Fruit fly (Drosophila melanogaster) whole organism, pupa: ENCODE results near the gene CG13039.

Source experiments
- CG15710 ChIP-seq: fragments of 200-800 bp; sonication (Bioruptor generic); optimal IDR thresholded peaks from 2 replicates; lab custom pipeline; 2018; ENCODE audit warnings: missing biosample characterization, mild to moderate bottlenecking, missing genetic modification characterization, moderate library complexity
- CG8159 ChIP-seq: fragments of 200-800 bp; sonication (Bioruptor generic); optimal IDR thresholded peaks from 3 replicates; lab custom pipeline; 2018; ENCODE audit warnings: missing biosample characterization, mild to moderate bottlenecking, missing genetic modification characterization, moderate library complexity
- CG9948 ChIP-seq: fragments of 200-800 bp; sonication (Bioruptor generic); optimal IDR thresholded peaks from 2 replicates; lab custom pipeline; 2018; ENCODE audit warnings: missing biosample characterization, mild to moderate bottlenecking, missing genetic modification characterization, moderate library complexity
- Pif1A ChIP-seq: fragments of 200-800 bp; sonication (Bioruptor generic); optimal IDR thresholded peaks from 3 replicates; lab custom pipeline; 2016; ENCODE audit warnings: missing biosample characterization, missing genetic modification characterization
- Pif1B ChIP-seq: fragments of 200-800 bp; sonication (Bioruptor generic); optimal IDR thresholded peaks from 3 replicates; lab custom pipeline; 2016; ENCODE audit warnings: missing biosample characterization, missing genetic modification characterization
- gl ChIP-seq: fragments of 200-800 bp; sonication (Bioruptor generic); optimal IDR thresholded peaks from 2 replicates; lab custom pipeline; 2018; ENCODE audit warnings: missing biosample characterization, mild to moderate bottlenecking, missing genetic modification characterization
- rn ChIP-seq: fragments of 200-800 bp; sonication (Bioruptor generic); IDR thresholded peaks from 2 replicates; pipeline ENCODE4 v1.3.6; 2022; ENCODE audit warnings: missing biosample characterization, missing genetic modification characterization

dm6 chr3L:16308380-16308779, 18.2 kb downstream of the CG13039 start, which contains the start of gene CG13042:
- TF ChIP-seq rn (GFP tag; lab: Robert Waterston, UW): no peak
- TF ChIP-seq Pif1B (GFP tag; lab: Kevin White, UChicago): no peak
- TF ChIP-seq CG9948 (tag; lab: Kevin White, UChicago): no peak
- no peak for TF ChIP-seq gl (tag; lab: Kevin White, UChicago)
- no peak for TF ChIP-seq CG15710 (tag; lab: Kevin White, UChicago)
- no peak for TF ChIP-seq CG8159 (tag; lab: Kevin White, UChicago)
- no peak for TF ChIP-seq Pif1A (GFP tag; lab: Kevin White, UChicago)
